Worm (Caenorhabditis elegans): Measurements from ENCODE around the gene K09C4.10.

Gene K09C4.10

ce11 chrX:3290147-3290546, 10.1 kb upstream of the K09C4.10 start:
- TF ChIP-seq pes-1 (GFP tag; IDR thresholded peaks at IDR 0.05) = no peak
- TF ChIP-seq ceh-13 (GFP tag; optimal IDR thresholded peaks at IDR 0.05) = no peak
- TF ChIP-seq flt-1 (GFP tag; IDR thresholded peaks at IDR 0.05) = no peak
- TF ChIP-seq F13C5.2 (tag; optimal IDR thresholded peaks at IDR 0.05) = no peak
- TF ChIP-seq ama-1 (optimal IDR thresholded peaks at IDR 0.05) = no peak
- TF ChIP-seq scrt-1 (GFP tag; IDR thresholded peaks at IDR 0.05) = no peak
- no peak for TF ChIP-seq sea-1 (GFP tag; conservative IDR thresholded peaks at IDR 0.05)
- no peak for TF ChIP-seq ets-7 (tag; optimal IDR thresholded peaks at IDR 0.05)
- TF ChIP-seq ceh-36 (tag; optimal IDR thresholded peaks at IDR 0.05) = no peak
- TF ChIP-seq tra-4 (tag; optimal IDR thresholded peaks at IDR 0.05) = no peak
- no peak for TF ChIP-seq tbx-37 (GFP tag; conservative IDR thresholded peaks at IDR 0.05)
- TF ChIP-seq hnd-1 (tag; optimal IDR thresholded peaks at IDR 0.05) = no peak
- TF ChIP-seq hmg-4 (GFP tag; optimal IDR thresholded peaks at IDR 0.05) = no peak

DNA sequence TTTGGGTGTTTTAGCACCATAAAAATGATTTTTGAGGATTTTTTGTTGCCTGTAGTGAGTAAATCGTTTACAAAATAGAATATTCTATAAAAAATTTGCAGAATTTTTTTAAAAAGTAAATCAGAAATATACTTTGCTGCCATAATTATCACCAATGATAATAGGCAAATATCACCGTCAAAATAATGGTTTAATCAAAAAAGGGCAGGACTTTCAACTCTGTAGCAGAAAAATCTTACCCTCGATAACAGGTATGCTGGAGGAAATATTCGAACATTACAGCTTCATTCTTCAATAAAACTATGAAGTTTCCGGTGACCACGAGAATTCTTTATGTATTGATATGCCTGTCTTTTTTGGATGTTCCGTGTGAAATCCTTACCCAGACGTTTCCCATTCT, 9.2 kb upstream of the K09C4.10 start, which contains the start of gene K09C4.4:
Gene K09C4.4 (plus strand): TSS at position 301 of the 400 bp plus-strand sequence.
- TF ChIP-seq ets-7 (tag; optimal IDR thresholded peaks at IDR 0.05) (no peak), tbx-37 (GFP tag; conservative IDR thresholded peaks at IDR 0.05) (no peak), pes-1 (GFP tag; IDR thresholded peaks at IDR 0.05) (no peak), hmbx-1 (tag; optimal IDR thresholded peaks at IDR 0.05) (no peak), tbx-11 (GFP tag; IDR thresholded peaks at IDR 0.05) (no peak), B0310.2 (tag; optimal IDR thresholded peaks at IDR 0.05) (no peak), hmg-4 (GFP tag; optimal IDR thresholded peaks at IDR 0.05) (no peak)

DNA sequence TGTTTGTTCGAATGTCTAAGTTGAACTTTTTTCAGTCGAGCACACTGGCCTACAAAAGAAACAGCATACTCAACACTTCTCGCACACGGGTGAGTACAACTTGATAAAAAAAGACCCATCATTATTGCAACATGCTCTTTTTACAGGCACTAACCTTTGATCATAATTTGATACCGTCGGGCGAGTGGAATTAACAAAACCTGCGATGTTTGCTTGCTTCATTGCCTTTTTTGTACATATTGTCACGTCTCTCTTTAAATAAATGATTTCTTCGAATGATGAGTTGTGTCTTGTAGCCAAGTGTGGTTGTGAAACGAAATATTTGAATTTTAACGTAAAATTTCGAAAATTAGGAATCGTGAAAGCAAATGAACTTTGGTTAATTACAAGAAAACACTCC, 5.4 kb upstream of the K09C4.10 start:
- no peak for TF ChIP-seq hmbx-1 (tag; optimal IDR thresholded peaks at IDR 0.05)

- no peak for TF ChIP-seq F13C5.2 (tag; optimal IDR thresholded peaks at IDR 0.05)
- no peak for TF ChIP-seq hmg-4 (GFP tag; optimal IDR thresholded peaks at IDR 0.05)
- TF ChIP-seq hnd-1 (tag; optimal IDR thresholded peaks at IDR 0.05) = no peak
- no peak for TF ChIP-seq scrt-1 (GFP tag; IDR thresholded peaks at IDR 0.05)
- TF ChIP-seq flt-1 (GFP tag; IDR thresholded peaks at IDR 0.05) = no peak
- no peak for TF ChIP-seq hmbx-1 (tag; optimal IDR thresholded peaks at IDR 0.05)
- no peak for TF ChIP-seq ama-1 (optimal IDR thresholded peaks at IDR 0.05)
- no peak for TF ChIP-seq B0310.2 (tag; optimal IDR thresholded peaks at IDR 0.05)
- no peak for TF ChIP-seq tra-4 (tag; optimal IDR thresholded peaks at IDR 0.05)
- no peak for TF ChIP-seq aly-1 (tag; optimal IDR thresholded peaks at IDR 0.05)
These were observed 4.9 kb upstream of the K09C4.10 start for ce11 chrX:3284967-3285366.

DNA sequence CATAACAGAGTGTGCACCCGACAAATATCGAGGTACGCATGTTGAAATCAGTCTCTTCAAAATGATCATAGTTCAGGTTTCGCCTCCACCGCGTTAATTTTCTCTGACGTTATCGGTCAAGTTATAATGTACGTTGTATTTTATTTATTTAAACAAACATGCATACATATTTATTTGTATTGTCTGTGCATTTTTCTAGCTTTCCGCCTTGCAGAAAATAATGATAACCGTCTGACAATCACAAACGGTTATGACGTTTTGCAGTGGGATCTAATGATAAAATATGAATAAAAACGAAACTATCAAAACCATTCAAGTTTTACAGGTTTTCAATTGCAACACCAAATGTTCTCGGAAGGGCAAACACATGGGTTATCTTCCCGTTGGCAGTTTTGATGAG, 3.2 kb upstream of the K09C4.10 start:
- TF ChIP-seq scrt-1 (GFP tag; IDR thresholded peaks at IDR 0.05) (no peak), hmbx-1 (tag; optimal IDR thresholded peaks at IDR 0.05) (no peak), B0310.2 (tag; optimal IDR thresholded peaks at IDR 0.05) (no peak), tbx-37 (GFP tag; conservative IDR thresholded peaks at IDR 0.05) (no peak), ets-7 (tag; optimal IDR thresholded peaks at IDR 0.05) (no peak), sea-1 (GFP tag; conservative IDR thresholded peaks at IDR 0.05) (no peak), aly-1 (tag; optimal IDR thresholded peaks at IDR 0.05) (no peak), hnd-1 (tag; optimal IDR thresholded peaks at IDR 0.05) (no peak), ceh-36 (tag; optimal IDR thresholded peaks at IDR 0.05) (no peak), F13C5.2 (tag; optimal IDR thresholded peaks at IDR 0.05) (no peak), tra-4 (tag; optimal IDR thresholded peaks at IDR 0.05) (no peak), flt-1 (GFP tag; IDR thresholded peaks at IDR 0.05) (no peak), tbx-11 (GFP tag; IDR thresholded peaks at IDR 0.05) (no peak), ama-1 (optimal IDR thresholded peaks at IDR 0.05) (no peak), ceh-13 (GFP tag; optimal IDR thresholded peaks at IDR 0.05) (no peak), hmg-4 (GFP tag; optimal IDR thresholded peaks at IDR 0.05) (no peak), pes-1 (GFP tag; IDR thresholded peaks at IDR 0.05) (no peak)

DNA sequence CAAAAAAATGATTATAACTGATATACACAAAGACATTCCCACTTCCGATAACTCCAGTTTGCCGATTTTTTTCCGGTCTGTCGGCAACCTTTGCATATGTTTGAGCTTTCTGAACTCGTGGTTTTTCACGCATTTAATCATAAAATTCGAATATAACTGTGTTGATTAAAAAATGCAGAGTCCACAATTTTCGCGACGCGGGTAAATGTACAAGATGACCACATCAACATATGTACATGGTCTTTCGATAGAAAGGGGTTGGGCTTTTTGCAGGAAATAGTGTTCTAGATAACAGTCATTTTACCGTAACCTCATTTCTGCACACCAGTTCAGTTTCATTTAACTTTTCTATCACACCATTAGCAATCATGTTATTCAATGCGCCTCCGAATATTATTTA, 2.3 kb upstream of the K09C4.10 start, which contains the start of gene K09C4.5:
Gene K09C4.5 (plus strand): TSS at position 326 of the 400 bp plus-strand sequence.
- no peak for TF ChIP-seq tbx-11 (GFP tag; IDR thresholded peaks at IDR 0.05)
- no peak for TF ChIP-seq hnd-1 (tag; optimal IDR thresholded peaks at IDR 0.05)
- TF ChIP-seq tra-4 (tag; optimal IDR thresholded peaks at IDR 0.05) = no peak
- no peak for TF ChIP-seq aly-1 (tag; optimal IDR thresholded peaks at IDR 0.05)
- no peak for TF ChIP-seq B0310.2 (tag; optimal IDR thresholded peaks at IDR 0.05)
- TF ChIP-seq ceh-13 (GFP tag; optimal IDR thresholded peaks at IDR 0.05) = no peak

DNA sequence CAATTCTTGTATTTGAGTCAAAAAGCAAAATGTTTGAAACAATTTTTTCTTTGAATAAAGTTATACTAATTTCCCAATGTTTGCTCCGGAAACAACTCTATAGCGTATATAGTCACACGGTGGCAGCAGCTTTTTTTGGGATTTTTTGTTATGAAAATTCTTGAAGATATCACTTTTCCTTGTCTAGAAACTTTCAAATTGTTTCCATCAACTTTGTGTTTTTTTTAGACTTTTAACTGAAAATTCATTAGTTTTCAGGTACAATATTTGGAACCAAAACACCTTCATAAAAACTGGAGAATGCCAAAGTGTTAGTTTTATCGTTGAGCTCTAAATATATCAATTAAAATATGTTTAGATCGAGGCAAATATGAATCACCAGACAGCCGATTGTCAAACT, 7.5 kb downstream of the K09C4.10 start, which contains the start of gene K09C4.7:
Gene K09C4.7 (plus strand): TSS at position 301 of the 400 bp plus-strand sequence.
- no peak for TF ChIP-seq hmbx-1 (tag; optimal IDR thresholded peaks at IDR 0.05)
- no peak for TF ChIP-seq tra-4 (tag; optimal IDR thresholded peaks at IDR 0.05)
- no peak for TF ChIP-seq B0310.2 (tag; optimal IDR thresholded peaks at IDR 0.05)
- TF ChIP-seq hnd-1 (tag; optimal IDR thresholded peaks at IDR 0.05) = no peak
- TF ChIP-seq tbx-11 (GFP tag; IDR thresholded peaks at IDR 0.05) = no peak
- no peak for TF ChIP-seq pes-1 (GFP tag; IDR thresholded peaks at IDR 0.05)
- TF ChIP-seq aly-1 (tag; optimal IDR thresholded peaks at IDR 0.05) = no peak
- TF ChIP-seq hmg-4 (GFP tag; optimal IDR thresholded peaks at IDR 0.05) = no peak
- no peak for TF ChIP-seq ceh-13 (GFP tag; optimal IDR thresholded peaks at IDR 0.05)
- TF ChIP-seq sea-1 (GFP tag; conservative IDR thresholded peaks at IDR 0.05) = no peak
- TF ChIP-seq flt-1 (GFP tag; IDR thresholded peaks at IDR 0.05) = no peak
- no peak for TF ChIP-seq ets-7 (tag; optimal IDR thresholded peaks at IDR 0.05)
- no peak for TF ChIP-seq tbx-37 (GFP tag; conservative IDR thresholded peaks at IDR 0.05)
- TF ChIP-seq ama-1 (optimal IDR thresholded peaks at IDR 0.05) = no peak

ce11 chrX:3271673-3272072, 8.4 kb downstream of the K09C4.10 start, which contains the start of gene K09C4.9:
Gene K09C4.9 (minus strand): TSS chrX:3271773.
- TF ChIP-seq B0310.2 (tag; optimal IDR thresholded peaks at IDR 0.05) = no peak
- TF ChIP-seq hmbx-1 (tag; optimal IDR thresholded peaks at IDR 0.05) = no peak
- no peak for TF ChIP-seq sea-1 (GFP tag; conservative IDR thresholded peaks at IDR 0.05)
- no peak for TF ChIP-seq tbx-37 (GFP tag; conservative IDR thresholded peaks at IDR 0.05)
- no peak for TF ChIP-seq ceh-13 (GFP tag; optimal IDR thresholded peaks at IDR 0.05)
- no peak for TF ChIP-seq scrt-1 (GFP tag; IDR thresholded peaks at IDR 0.05)
- TF ChIP-seq ets-7 (tag; optimal IDR thresholded peaks at IDR 0.05) = no peak
- TF ChIP-seq F13C5.2 (tag; optimal IDR thresholded peaks at IDR 0.05) = no peak
- TF ChIP-seq aly-1 (tag; optimal IDR thresholded peaks at IDR 0.05) = no peak
- TF ChIP-seq flt-1 (GFP tag; IDR thresholded peaks at IDR 0.05) = no peak

Data from whole organism, early embryonic.